Worm (Caenorhabditis elegans): ENCODE results near the gene bus-2.

Gene bus-2

DNA sequence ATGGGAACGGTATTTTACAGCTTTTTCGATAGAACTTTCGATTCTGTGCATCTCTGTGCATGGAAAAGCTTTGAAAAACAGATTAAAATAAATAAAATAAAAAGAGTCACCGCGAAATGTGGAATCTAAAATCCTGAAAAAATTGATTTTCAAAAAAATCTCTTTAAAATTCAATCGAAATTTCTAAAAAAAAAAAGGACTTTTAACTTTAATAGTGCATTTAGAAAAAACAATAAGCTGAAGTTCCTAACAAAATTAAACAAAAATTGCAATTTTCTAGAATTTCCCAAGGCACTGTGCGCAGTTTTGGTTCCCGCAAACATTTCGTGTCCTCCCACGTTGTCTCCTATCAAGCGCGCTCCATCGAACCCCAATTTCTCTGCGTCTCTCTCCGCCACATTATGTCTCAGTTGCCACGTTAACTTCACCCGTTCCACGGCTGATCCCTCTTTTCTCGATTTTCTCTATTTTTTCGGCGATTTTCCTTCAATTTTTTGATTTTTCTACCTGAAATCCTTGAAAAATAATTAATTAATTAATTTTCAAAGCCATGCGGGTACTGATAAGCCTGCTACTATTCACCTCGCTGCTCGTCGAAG is 45.9 kb downstream of the bus-2 start, which contains the start of the genes Y41D4A.6 and Y41D4A.4 (continued):
- peak in 1 of 2 experiments; percentile 80 for TF ChIP-seq unc-62 (GFP tag; optimal IDR thresholded peaks at IDR 0.05 in 1 of 2)
- TF ChIP-seq unc-62 (tag; optimal IDR thresholded peaks at IDR 0.05) = no peak
- no peak for TF ChIP-seq D1046.2 (GFP tag; IDR thresholded peaks at IDR 0.05)
- TF ChIP-seq F49E8.2 (tag; optimal IDR thresholded peaks at IDR 0.05; ENCODE audit: borderline replicate concordance) = peak; percentile 31
- no peak for TF ChIP-seq fkh-10 (GFP tag; optimal IDR thresholded peaks at IDR 0.05)
- TF ChIP-seq daf-16 (GFP tag; optimal IDR thresholded peaks at IDR 0.05) = no peak
- peak; percentile 19 for TF ChIP-seq daf-16 (tag; optimal IDR thresholded peaks at IDR 0.05)
- TF ChIP-seq aha-1 (tag) = peak; percentile 95
- TF ChIP-seq egl-43 (GFP tag; IDR thresholded peaks at IDR 0.05) = peak; percentile 64; the same call in 1 of the 2 replicates
- peak; percentile 96 for TF ChIP-seq mes-2 (tag; optimal IDR thresholded peaks at IDR 0.05; ENCODE audit: poor library complexity, severe bottlenecking)
- TF ChIP-seq fos-1 (tag; optimal IDR thresholded peaks at IDR 0.05) = no peak
- no peak for TF ChIP-seq lin-1 (GFP tag; IDR thresholded peaks at IDR 0.05)
- TF ChIP-seq mdt-29 (GFP tag; IDR thresholded peaks at IDR 0.05) = no peak
- TF ChIP-seq Y5F2A.4 (GFP tag; optimal IDR thresholded peaks at IDR 0.05) = no peak
- TF ChIP-seq lir-3 (tag; optimal IDR thresholded peaks at IDR 0.05) = peak; percentile 36

DNA sequence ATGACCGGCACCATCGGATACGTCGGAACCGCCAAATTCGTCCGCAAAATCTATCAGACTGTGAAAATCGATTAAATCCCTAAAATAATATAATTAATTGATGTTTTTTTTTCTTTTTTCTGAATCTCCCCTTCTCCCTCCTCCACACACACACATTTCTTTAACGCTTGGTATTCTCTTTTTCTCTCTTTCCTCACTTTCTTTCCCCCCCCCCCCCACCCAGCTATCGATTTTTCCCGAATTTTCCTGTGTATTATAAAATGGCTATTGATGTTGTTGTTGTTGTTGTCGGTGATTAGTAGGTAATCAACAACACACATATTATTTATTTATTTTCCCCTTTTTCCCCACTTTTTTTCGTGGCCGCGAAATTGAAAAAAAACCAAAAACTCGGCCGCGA is 51.5 kb downstream of the bus-2 start:
- TF ChIP-seq F26F4.8 (GFP tag; conservative IDR thresholded peaks at IDR 0.05) (no peak), nhr-111 (GFP tag; optimal IDR thresholded peaks at IDR 0.05) (no peak), F37D6.2 (tag; optimal IDR thresholded peaks at IDR 0.05) (no peak), snpc-1.2 (GFP tag; IDR thresholded peaks at IDR 0.05) (no peak), unc-130 (GFP tag; optimal IDR thresholded peaks at IDR 0.05) (no peak), dpl-1 (GFP tag; optimal IDR thresholded peaks at IDR 0.05) (no peak), daf-19 (GFP tag; conservative IDR thresholded peaks at IDR 0.05) (no peak), spr-3 (GFP tag; optimal IDR thresholded peaks at IDR 0.05) (no peak), nhr-42 (GFP tag; IDR thresholded peaks at IDR 0.05) (no peak), Y75B8A.6 (GFP tag; IDR thresholded peaks at IDR 0.05) (no peak), ceh-82 (tag; optimal IDR thresholded peaks at IDR 0.05) (no peak), hlh-11 (tag; optimal IDR thresholded peaks at IDR 0.05) (peak; percentile 19), ces-1 (GFP tag; optimal IDR thresholded peaks at IDR 0.05) (no peak), ceh-44 (GFP tag; IDR thresholded peaks at IDR 0.05) (no peak), lin-39 (tag; optimal IDR thresholded peaks at IDR 0.05) (no peak), dmd-6 (GFP tag; IDR thresholded peaks at IDR 0.05) (0 out of 2 replicates have a peak, but pooled peaks have one; percentile 7), daf-16 (GFP tag; optimal IDR thresholded peaks at IDR 0.05) (peak in 1 of 2 experiments; percentile 40), daf-16 (tag; optimal IDR thresholded peaks at IDR 0.05) (no peak), ZK546.5 (tag; optimal IDR thresholded peaks at IDR 0.05) (no peak), F10B5.3 (tag; optimal IDR thresholded peaks at IDR 0.05) (no peak), pqm-1 (tag; optimal IDR thresholded peaks at IDR 0.05) (no peak), nhr-237 (tag; optimal IDR thresholded peaks at IDR 0.05) (no peak), ceh-28 (tag; optimal IDR thresholded peaks at IDR 0.05) (no peak), F44E2.7 (GFP tag; IDR thresholded peaks at IDR 0.05) (no peak), madf-5 (GFP tag; IDR thresholded peaks at IDR 0.05) (no peak)
